Fruit fly (Drosophila melanogaster) whole organism, wandering third instar larva: ENCODE data around the gene CG11151.

ENCODE experiments used
- Abd-B ChIP-seq: fragments of >200 bp; optimal IDR thresholded peaks from 2 replicates; lab custom pipeline; 2017; ENCODE audit warnings: missing biosample characterization, missing genetic modification characterization
- CG32264 ChIP-seq: fragments of 200-800 bp; sonication (Bioruptor generic); optimal IDR thresholded peaks from 2 replicates; lab custom pipeline; 2016; ENCODE audit warnings: missing biosample characterization, missing genetic modification characterization
- CG9705 ChIP-seq: fragments of 200-800 bp; sonication (Bioruptor generic); optimal IDR thresholded peaks from 2 replicates; lab custom pipeline; 2018; ENCODE audit warnings: missing biosample characterization, mild to moderate bottlenecking, missing genetic modification characterization
- CrebA ChIP-seq: fragments of 200-800 bp; sonication (Bioruptor generic); optimal IDR thresholded peaks from 2 replicates; lab custom pipeline; 2016; ENCODE audit warnings: missing biosample characterization, mild to moderate bottlenecking, missing genetic modification characterization, borderline replicate concordance
- Dfd ChIP-seq: fragments of >200 bp; optimal IDR thresholded peaks from 2 replicates; lab custom pipeline; 2017; ENCODE audit warnings: missing biosample characterization, missing genetic modification characterization
- Dif ChIP-seq: fragments of 200-275, 200-300 bp; sonication (Bioruptor generic); optimal IDR thresholded peaks from 2 replicates; lab custom pipeline; 2018; ENCODE audit warnings: missing biosample characterization, missing genetic modification characterization; ENCODE audit not compliant: partially characterized antibody
- GATAd ChIP-seq: sonication (Bioruptor generic); optimal IDR thresholded peaks from 2 replicates; lab custom pipeline; 2016; ENCODE audit warnings: missing biosample characterization, missing genetic modification characterization
- HLH106 ChIP-seq: fragments of 200-800 bp; optimal IDR thresholded peaks from 3 replicates; lab custom pipeline; 2019; ENCODE audit warnings: missing biosample characterization, mild to moderate bottlenecking, missing genetic modification characterization, moderate library complexity
- Hnf4 ChIP-seq: fragments of 200-800 bp; sonication (Bioruptor generic); optimal IDR thresholded peaks from 2 replicates; lab custom pipeline; 2016; ENCODE audit warnings: missing biosample characterization, mild to moderate bottlenecking, missing genetic modification characterization
- Hr78 ChIP-seq: fragments of >200 bp; optimal IDR thresholded peaks from 2 replicates; lab custom pipeline; 2017; ENCODE audit warnings: missing biosample characterization, missing genetic modification characterization
- Hr83 ChIP-seq: fragments of 200-300 bp; sonication (Bioruptor generic); optimal IDR thresholded peaks from 2 replicates; lab custom pipeline; 2016; ENCODE audit warnings: missing biosample characterization, mild to moderate bottlenecking, missing genetic modification characterization, moderate library complexity; ENCODE audit not compliant: poor library complexity, severe bottlenecking
- Jra ChIP-seq: sonication (Bioruptor generic); optimal IDR thresholded peaks from 2 replicates; lab custom pipeline; 2016; ENCODE audit warnings: missing biosample characterization, missing genetic modification characterization
- Mio ChIP-seq: sonication (Bioruptor generic); optimal IDR thresholded peaks from 2 replicates; lab custom pipeline; 2016; ENCODE audit warnings: missing biosample characterization, missing genetic modification characterization
- Myc ChIP-seq: fragments of >200 bp; optimal IDR thresholded peaks from 2 replicates; lab custom pipeline; 2017
- N ChIP-seq: fragments of >200 bp; optimal IDR thresholded peaks from 2 replicates; lab custom pipeline; 2018; ENCODE audit warnings: missing biosample characterization, missing external identifiers, missing genetic modification characterization
- OdsH ChIP-seq: fragments of 200-800 bp; sonication (Bioruptor generic); optimal IDR thresholded peaks from 2 replicates; lab custom pipeline; 2016; ENCODE audit warnings: missing biosample characterization, mild to moderate bottlenecking, missing genetic modification characterization
- Rel ChIP-seq, 2 experiments: fragments of 200-800 bp; sonication (Bioruptor generic) in 1 of 2; optimal IDR thresholded peaks; 2 replicates in 1 of 2; 3 replicates in 1 of 2; lab custom pipeline; 2016 to 2019; ENCODE audit warnings: mild to moderate bottlenecking in 2 of 2, missing biosample characterization in 2 of 2, missing genetic modification characterization in 2 of 2, moderate library complexity in 1 of 2
- Sp1 ChIP-seq: fragments of 200-800 bp; sonication (Bioruptor generic); optimal IDR thresholded peaks from 3 replicates; lab custom pipeline; 2019; ENCODE audit warnings: missing biosample characterization, mild to moderate bottlenecking, missing genetic modification characterization, moderate library complexity
- Vsx2 ChIP-seq: fragments of 200-300, 225-300 bp; sonication (Bioruptor generic); optimal IDR thresholded peaks from 2 replicates; lab custom pipeline; 2018; ENCODE audit warnings: missing biosample characterization, missing genetic modification characterization; ENCODE audit not compliant: partially characterized antibody
- br ChIP-seq: fragments of 200-800 bp; sonication (Bioruptor generic); optimal IDR thresholded peaks from 2 replicates; lab custom pipeline; 2016; ENCODE audit warnings: missing biosample characterization, missing genetic modification characterization
- brk ChIP-seq: fragments of 200-800 bp; sonication (Bioruptor generic); optimal IDR thresholded peaks from 2 replicates; lab custom pipeline; 2016; ENCODE audit warnings: missing biosample characterization, mild to moderate bottlenecking, missing genetic modification characterization
- dl ChIP-seq, 2 experiments: fragments of 175-275, 200-275 bp in 1 of 2; fragments of 200-275 bp in 1 of 2; sonication (Bioruptor generic); optimal IDR thresholded peaks; lab custom pipeline; 2018; ENCODE audit warnings: mild to moderate bottlenecking in 2 of 2, missing biosample characterization in 2 of 2, missing genetic modification characterization in 2 of 2, moderate library complexity in 2 of 2; ENCODE audit not compliant: partially characterized antibody in 2 of 2, insufficient read depth in 1 of 2
- dmrt93B ChIP-seq: fragments of 200-800 bp; sonication (Bioruptor generic); optimal IDR thresholded peaks from 2 replicates; lab custom pipeline; 2018; ENCODE audit warnings: missing biosample characterization, mild to moderate bottlenecking, missing genetic modification characterization
- dsf ChIP-seq: sonication (Bioruptor generic); optimal IDR thresholded peaks from 2 replicates; lab custom pipeline; 2016; ENCODE audit warnings: missing biosample characterization, missing genetic modification characterization, borderline replicate concordance
- ey ChIP-seq: fragments of 200-800 bp; sonication (Bioruptor generic); optimal IDR thresholded peaks from 2 replicates; lab custom pipeline; 2016; ENCODE audit warnings: missing biosample characterization, missing genetic modification characterization
- foxo ChIP-seq, 2 experiments: fragments of 200-800 bp; sonication (Bioruptor generic); optimal IDR thresholded peaks; 2 replicates in 1 of 2; 3 replicates in 1 of 2; lab custom pipeline; 2016 to 2017; ENCODE audit warnings: missing biosample characterization in 2 of 2, missing genetic modification characterization in 2 of 2
- fru ChIP-seq: fragments of 200-800 bp; sonication (Bioruptor generic); optimal IDR thresholded peaks from 3 replicates; lab custom pipeline; 2016; ENCODE audit warnings: missing biosample characterization, mild to moderate bottlenecking, missing genetic modification characterization
- h ChIP-seq: fragments of 200-800 bp; sonication (Bioruptor generic); optimal IDR thresholded peaks from 3 replicates; lab custom pipeline; 2016; ENCODE audit warnings: missing biosample characterization, mild to moderate bottlenecking, missing genetic modification characterization
- jim ChIP-seq: fragments of 175-275, 200-325 bp; sonication (Bioruptor generic); optimal IDR thresholded peaks from 2 replicates; lab custom pipeline; 2016; ENCODE audit warnings: missing biosample characterization, mild to moderate bottlenecking, missing genetic modification characterization
- lola ChIP-seq: fragments of >200 bp; optimal IDR thresholded peaks from 2 replicates; lab custom pipeline; 2017; ENCODE audit warnings: missing biosample characterization, missing genetic modification characterization
- pan ChIP-seq: fragments of >200 bp; optimal IDR thresholded peaks from 2 replicates; lab custom pipeline; 2017
- psq ChIP-seq: fragments of 200-800 bp; sonication (Bioruptor generic); optimal IDR thresholded peaks from 3 replicates; lab custom pipeline; 2017; ENCODE audit warnings: missing biosample characterization, mild to moderate bottlenecking, missing genetic modification characterization, moderate library complexity
- rgr ChIP-seq: fragments of 200-800 bp; sonication (Bioruptor generic); optimal IDR thresholded peaks from 3 replicates; lab custom pipeline; 2016; ENCODE audit warnings: missing biosample characterization, mild to moderate bottlenecking, missing genetic modification characterization
- sage ChIP-seq: fragments of 200-800 bp; sonication (Bioruptor generic); optimal IDR thresholded peaks from 2 replicates; lab custom pipeline; 2016; ENCODE audit warnings: missing biosample characterization, mild to moderate bottlenecking, missing genetic modification characterization
- sv ChIP-seq: fragments of 200-800 bp; sonication (Bioruptor generic); optimal IDR thresholded peaks from 3 replicates; lab custom pipeline; 2016; ENCODE audit warnings: missing biosample characterization, missing genetic modification characterization
- tai ChIP-seq: sonication (Bioruptor generic); optimal IDR thresholded peaks from 2 replicates; lab custom pipeline; 2016; ENCODE audit warnings: missing biosample characterization, missing genetic modification characterization
- usp ChIP-seq: fragments of >200 bp; optimal IDR thresholded peaks from 2 replicates; lab custom pipeline; 2017; ENCODE audit warnings: missing biosample characterization, missing genetic modification characterization
- woc ChIP-seq: sonication (Bioruptor generic); optimal IDR thresholded peaks from 2 replicates; lab custom pipeline; 2016; ENCODE audit warnings: missing biosample characterization, mild to moderate bottlenecking, missing genetic modification characterization

Gene CG11151

DNA sequence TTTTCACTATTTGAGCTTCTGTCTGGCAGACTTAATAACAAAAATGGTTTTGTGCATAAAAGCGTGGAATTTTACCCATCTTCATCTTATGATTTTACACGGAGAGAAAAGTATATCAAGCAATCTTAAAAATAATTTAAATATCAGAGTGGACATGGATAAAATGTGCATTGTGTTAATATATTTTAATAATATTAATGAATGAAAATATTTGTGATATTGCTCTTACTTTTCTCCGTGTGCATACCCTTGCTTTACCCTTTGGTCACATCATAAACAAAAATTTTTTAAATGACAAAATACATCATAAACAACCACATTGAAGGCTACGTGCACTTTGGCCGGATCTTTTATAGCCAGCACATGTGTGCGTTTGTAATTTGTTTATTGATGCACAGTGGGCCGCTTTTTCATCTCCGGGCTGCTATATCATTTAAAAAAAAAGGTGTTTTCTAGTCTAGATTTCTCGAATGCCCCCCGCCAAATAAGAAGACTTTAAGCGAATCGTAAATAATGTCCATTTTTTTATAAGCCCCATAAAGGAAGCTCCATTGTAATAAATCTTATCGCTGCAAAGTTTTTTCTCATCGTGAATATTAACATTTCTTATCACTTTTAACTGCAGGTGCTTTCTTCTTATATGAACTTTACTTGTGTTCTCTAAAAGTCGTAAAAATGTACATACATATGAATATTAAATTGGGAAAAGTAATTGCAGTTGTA, 25.0 kb downstream of the CG11151 start:
- peak; percentile 3 for TF ChIP-seq HLH106 (tag; lab: Kevin White, UChicago)
- no peak for TF ChIP-seq CG9705 (GFP tag; lab: Kevin White, UChicago)
- peak; percentile 20 for TF ChIP-seq psq (GFP tag; lab: Kevin White, UChicago)
- TF ChIP-seq tai (GFP tag; lab: Kevin White, UChicago): no peak
- TF ChIP-seq Mio (GFP tag; lab: Kevin White, UChicago): no peak
- no peak for TF ChIP-seq Jra (GFP tag; lab: Kevin White, UChicago)
- peak; percentile 37 for TF ChIP-seq fru (GFP tag; lab: Kevin White, UChicago)
- TF ChIP-seq jim (GFP tag; lab: Kevin White, UChicago): no peak
- no peak for TF ChIP-seq brk (GFP tag; lab: Kevin White, UChicago)
- TF ChIP-seq sage (GFP tag; lab: Kevin White, UChicago): no peak
- TF ChIP-seq Vsx2: no peak
- TF ChIP-seq CrebA (GFP tag; lab: Kevin White, UChicago): no peak
- TF ChIP-seq dmrt93B (GFP tag; lab: Kevin White, UChicago): no peak
- peak; percentile 34 for TF ChIP-seq h
- TF ChIP-seq Dfd: no peak
- TF ChIP-seq Hr78 (GFP tag; lab: Kevin White, UChicago): no peak
- no peak for TF ChIP-seq Hr83 (GFP tag; lab: Kevin White, UChicago)
- no peak for TF ChIP-seq Rel (GFP tag; optimal IDR thresholded peaks at IDR 0.05; lab: Kevin White, UChicago)
- no peak for TF ChIP-seq Rel (tag; optimal IDR thresholded peaks at IDR 0.05; lab: Kevin White, UChicago)
- peak; percentile 15 for TF ChIP-seq Sp1 (GFP tag; lab: Kevin White, UChicago)
- TF ChIP-seq lola (GFP tag; lab: Kevin White, UChicago): no peak
- no peak for TF ChIP-seq GATAd (GFP tag; lab: Kevin White, UChicago)
- TF ChIP-seq dl (GFP tag; optimal IDR thresholded peaks at IDR 0.05; lab: Kevin White, UChicago; ENCODE audit: insufficient read depth in 1 of 2, partially characterized antibody in 2 of 2): no peak
- TF ChIP-seq usp (GFP tag; lab: Kevin White, UChicago): no peak
- TF ChIP-seq CG32264: no peak
- peak; percentile 2 for TF ChIP-seq OdsH (GFP tag; lab: Kevin White, UChicago)
- TF ChIP-seq Abd-B: no peak
- TF ChIP-seq Myc (lab: Kevin White, UChicago): no peak
- TF ChIP-seq foxo (GFP tag; optimal IDR thresholded peaks at IDR 0.05; lab: Kevin White, UChicago): peak in 1 of 2 experiments; percentile 31
- TF ChIP-seq sv (GFP tag; lab: Kevin White, UChicago): no peak
- no peak for TF ChIP-seq Hnf4 (GFP tag; lab: Kevin White, UChicago)
- no peak for TF ChIP-seq woc
- peak; percentile 30 for TF ChIP-seq ey
- no peak for TF ChIP-seq N (GFP tag; lab: Kevin White, UChicago)
- TF ChIP-seq pan: no peak
- no peak for TF ChIP-seq Dif (GFP tag; lab: Kevin White, UChicago)
- TF ChIP-seq dsf (GFP tag; lab: Kevin White, UChicago): no peak
- TF ChIP-seq rgr (GFP tag; lab: Kevin White, UChicago): peak; percentile 28
- no peak for TF ChIP-seq br

DNA sequence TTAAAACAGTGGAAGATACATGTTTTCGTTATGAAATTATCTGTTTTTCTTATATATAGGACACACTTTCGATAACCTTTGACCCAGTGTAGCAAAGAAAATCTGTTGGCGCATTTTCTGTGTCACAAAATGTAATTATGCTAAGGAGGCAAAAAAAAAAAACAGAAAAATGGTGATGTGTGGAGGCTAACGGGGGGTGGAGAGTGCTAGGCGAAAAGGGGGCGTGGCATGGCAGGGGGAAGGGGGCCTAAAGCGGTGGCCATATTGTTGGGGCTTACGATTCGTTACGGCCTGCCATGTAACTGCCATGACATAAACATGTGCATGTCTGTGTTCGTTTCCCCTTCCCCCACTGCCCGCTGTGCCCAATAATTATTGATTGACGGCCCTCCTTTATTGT, 25.7 kb downstream of the CG11151 start:
- TF ChIP-seq sv (GFP tag; lab: Kevin White, UChicago) (no peak), Dif (GFP tag; lab: Kevin White, UChicago) (no peak), foxo (GFP tag; optimal IDR thresholded peaks at IDR 0.05; lab: Kevin White, UChicago) (no peak), h (no peak), pan (no peak)
